Worm (Caenorhabditis elegans) whole organism, late embryonic: ENCODE results near the gene daf-41.
A peak's percentile ranks its signal among the peaks of the same experiment; 100 is the strongest.

Source experiments
- C08G9.2 ChIP-seq: sonication (generic microtip); optimal IDR thresholded peaks from 2 replicates; lab custom pipeline; 2016; ENCODE audit warnings: mild to moderate bottlenecking, missing genetic modification characterization, moderate library complexity, missing compliant biosample characterization
- C38D4.7 ChIP-seq: fragments of 200-800 bp; sonication (Bioruptor generic); optimal IDR thresholded peaks from 2 replicates; lab custom pipeline; 2018; ENCODE audit warnings: mild to moderate bottlenecking, missing genetic modification characterization, moderate library complexity, missing compliant biosample characterization
- F13H6.1 ChIP-seq: sonication (generic microtip); optimal IDR thresholded peaks from 2 replicates; lab custom pipeline; 2016; ENCODE audit warnings: missing genetic modification characterization, missing compliant biosample characterization
- K09A11.1 ChIP-seq: sonication (generic microtip); optimal IDR thresholded peaks from 2 replicates; lab custom pipeline; 2017; ENCODE audit warnings: antibody characterized with exemption, mild to moderate bottlenecking, missing genetic modification characterization, missing compliant biosample characterization; ENCODE audit not compliant: insufficient read depth
- T23F11.4 ChIP-seq: fragments of 200-800 bp; sonication (Bioruptor generic); optimal IDR thresholded peaks from 2 replicates; lab custom pipeline; 2018; ENCODE audit warnings: mild to moderate bottlenecking, missing genetic modification characterization, missing compliant biosample characterization
- Y22D7AL.16 ChIP-seq: sonication (generic microtip); optimal IDR thresholded peaks from 2 replicates; lab custom pipeline; 2016; ENCODE audit warnings: missing genetic modification characterization, missing compliant biosample characterization
- ama-1 ChIP-seq: fragments of 150-350 bp; optimal IDR thresholded peaks from 2 replicates; lab custom pipeline; 2014
- ceh-14 ChIP-seq: sonication (generic microtip); optimal IDR thresholded peaks from 2 replicates; lab custom pipeline; 2016; ENCODE audit warnings: missing genotype, missing genetic modification characterization, missing compliant biosample characterization
- ceh-18 ChIP-seq: sonication (generic microtip); optimal IDR thresholded peaks from 2 replicates; lab custom pipeline; 2016; ENCODE audit warnings: missing genetic modification characterization, missing compliant biosample characterization
- ceh-19 ChIP-seq: fragments of 200-800 bp; sonication (Bioruptor generic); optimal IDR thresholded peaks from 2 replicates; lab custom pipeline; 2018; ENCODE audit warnings: mild to moderate bottlenecking, missing genetic modification characterization, missing compliant biosample characterization
- ceh-2 ChIP-seq: sonication (generic microtip); optimal IDR thresholded peaks from 2 replicates; lab custom pipeline; 2016; ENCODE audit warnings: missing genotype, missing genetic modification characterization, missing compliant biosample characterization
- ceh-24 ChIP-seq: sonication (generic microtip); optimal IDR thresholded peaks from 2 replicates; lab custom pipeline; 2016; ENCODE audit warnings: mild to moderate bottlenecking, missing genetic modification characterization, missing compliant biosample characterization
- ceh-31 ChIP-seq: sonication (generic microtip); optimal IDR thresholded peaks from 2 replicates; lab custom pipeline; 2016; ENCODE audit warnings: missing genetic modification characterization, missing compliant biosample characterization
- ceh-34 ChIP-seq: sonication (generic microtip); optimal IDR thresholded peaks from 2 replicates; lab custom pipeline; 2016; ENCODE audit warnings: mild to moderate bottlenecking, missing genetic modification characterization, missing compliant biosample characterization
- ceh-45 ChIP-seq: fragments of 200-800 bp; sonication (Bioruptor generic); IDR thresholded peaks from 2 replicates; pipeline ENCODE4 v1.3.6; 2022; ENCODE audit warnings: missing genetic modification reagents, missing genetic modification characterization, missing compliant biosample characterization
- ceh-9 ChIP-seq: sonication (generic microtip); optimal IDR thresholded peaks from 2 replicates; lab custom pipeline; 2016; ENCODE audit warnings: mild to moderate bottlenecking, missing genetic modification characterization, inconsistent platforms, missing compliant biosample characterization
- che-1 ChIP-seq: sonication (generic microtip); optimal IDR thresholded peaks from 2 replicates; lab custom pipeline; 2016; ENCODE audit warnings: mild to moderate bottlenecking, missing genetic modification characterization, missing compliant biosample characterization
- dmd-4 ChIP-seq: sonication (generic microtip); optimal IDR thresholded peaks from 2 replicates; lab custom pipeline; 2016; ENCODE audit warnings: borderline replicate concordance, missing genetic modification characterization, missing compliant biosample characterization
- dve-1 ChIP-seq: sonication (generic microtip); optimal IDR thresholded peaks from 2 replicates; lab custom pipeline; 2017; ENCODE audit warnings: antibody characterized with exemption, mild to moderate bottlenecking, missing genetic modification characterization, missing compliant biosample characterization
- ets-4 ChIP-seq: sonication (generic microtip); optimal IDR thresholded peaks from 2 replicates; lab custom pipeline; 2016; ENCODE audit warnings: missing genetic modification characterization, missing compliant biosample characterization
- fax-1 ChIP-seq: sonication (generic microtip); optimal IDR thresholded peaks from 2 replicates; lab custom pipeline; 2016; ENCODE audit warnings: missing genotype, missing genetic modification characterization, missing compliant biosample characterization
- fkh-6 ChIP-seq: sonication (generic microtip); optimal IDR thresholded peaks from 2 replicates; lab custom pipeline; 2016; ENCODE audit warnings: missing genetic modification characterization, missing compliant biosample characterization
- gmeb-2 ChIP-seq: sonication (generic microtip); optimal IDR thresholded peaks from 2 replicates; lab custom pipeline; 2016; ENCODE audit warnings: missing genetic modification characterization, inconsistent platforms, missing compliant biosample characterization
- hlh-15 ChIP-seq: sonication (generic microtip); optimal IDR thresholded peaks from 2 replicates; lab custom pipeline; 2016; ENCODE audit warnings: missing genetic modification characterization, missing compliant biosample characterization
- hlh-30 ChIP-seq: sonication (generic microtip); optimal IDR thresholded peaks from 2 replicates; lab custom pipeline; 2017; ENCODE audit warnings: antibody characterized with exemption, missing genetic modification characterization, missing compliant biosample characterization; ENCODE audit not compliant: insufficient read depth
- hlh-6 ChIP-seq: sonication (generic microtip); optimal IDR thresholded peaks from 2 replicates; lab custom pipeline; 2016; ENCODE audit warnings: missing genotype, missing genetic modification characterization, missing compliant biosample characterization
- hlh-8 ChIP-seq: sonication (generic microtip); optimal IDR thresholded peaks from 2 replicates; lab custom pipeline; 2016; ENCODE audit warnings: missing genotype, missing genetic modification characterization, missing compliant biosample characterization
- lim-6 ChIP-seq: sonication (generic microtip); optimal IDR thresholded peaks from 2 replicates; lab custom pipeline; 2016; ENCODE audit warnings: missing genetic modification characterization, missing compliant biosample characterization
- lin-11 ChIP-seq: fragments of 200-800 bp; sonication (Bioruptor generic); optimal IDR thresholded peaks from 2 replicates; lab custom pipeline; 2018; ENCODE audit warnings: mild to moderate bottlenecking, missing genetic modification characterization, missing compliant biosample characterization
- nfya-1 ChIP-seq: sonication (generic microtip); optimal IDR thresholded peaks from 2 replicates; lab custom pipeline; 2017; ENCODE audit warnings: missing genetic modification characterization, mild to moderate bottlenecking, missing compliant biosample characterization, antibody characterized with exemption, moderate library complexity
- nhr-232 ChIP-seq: sonication (generic microtip); optimal IDR thresholded peaks from 2 replicates; lab custom pipeline; 2016; ENCODE audit warnings: missing genetic modification characterization, missing compliant biosample characterization
- npax-4 ChIP-seq: sonication (generic microtip); optimal IDR thresholded peaks from 2 replicates; lab custom pipeline; 2016; ENCODE audit warnings: missing genetic modification characterization, missing compliant biosample characterization
- pag-3 ChIP-seq: sonication (generic microtip); optimal IDR thresholded peaks from 2 replicates; lab custom pipeline; 2016; ENCODE audit warnings: missing compliant biosample characterization, missing genetic modification characterization, borderline replicate concordance
- pat-9 ChIP-seq: fragments of 200-800 bp; sonication (Bioruptor generic); optimal IDR thresholded peaks from 2 replicates; lab custom pipeline; 2018; ENCODE audit warnings: mild to moderate bottlenecking, missing genetic modification characterization, moderate library complexity, missing compliant biosample characterization
- pha-2 ChIP-seq: sonication (generic microtip); optimal IDR thresholded peaks from 2 replicates; lab custom pipeline; 2017; ENCODE audit warnings: mild to moderate bottlenecking, missing genetic modification characterization, missing compliant biosample characterization
- pqm-1 ChIP-seq: sonication (generic microtip); optimal IDR thresholded peaks from 2 replicates; lab custom pipeline; 2016; ENCODE audit warnings: missing genetic modification characterization, missing compliant biosample characterization
- pros-1 ChIP-seq: fragments of 150-350 bp; optimal IDR thresholded peaks from 2 replicates; lab custom pipeline; 2014; ENCODE audit warnings: missing biosample characterization, missing genetic modification reagents, missing genetic modification characterization
- ref-2 ChIP-seq: sonication (generic microtip); optimal IDR thresholded peaks from 2 replicates; lab custom pipeline; 2016; ENCODE audit warnings: missing genetic modification characterization, missing compliant biosample characterization
- rnt-1 ChIP-seq: sonication (generic microtip); optimal IDR thresholded peaks from 2 replicates; lab custom pipeline; 2016; ENCODE audit warnings: missing genetic modification characterization, missing compliant biosample characterization
- sdc-2 ChIP-seq: sonication (generic microtip); optimal IDR thresholded peaks from 2 replicates; lab custom pipeline; 2016; ENCODE audit warnings: missing genotype, missing genetic modification characterization, missing compliant biosample characterization
- sox-4 ChIP-seq: sonication (generic microtip); optimal IDR thresholded peaks from 2 replicates; lab custom pipeline; 2017; ENCODE audit warnings: mild to moderate bottlenecking, missing genetic modification characterization, inconsistent platforms, missing compliant biosample characterization
- syd-9 ChIP-seq: sonication (generic microtip); optimal IDR thresholded peaks from 2 replicates; lab custom pipeline; 2016; ENCODE audit warnings: mild to moderate bottlenecking, missing genetic modification characterization, moderate library complexity, missing compliant biosample characterization
- tbx-2 ChIP-seq: sonication (generic microtip); optimal IDR thresholded peaks from 2 replicates; lab custom pipeline; 2016; ENCODE audit warnings: missing genetic modification characterization, missing compliant biosample characterization
- tbx-7 ChIP-seq: sonication (generic microtip); optimal IDR thresholded peaks from 2 replicates; lab custom pipeline; 2016; ENCODE audit warnings: missing genotype, missing genetic modification characterization, missing compliant biosample characterization
- ttx-3 ChIP-seq: sonication (generic microtip); optimal IDR thresholded peaks from 2 replicates; lab custom pipeline; 2016; ENCODE audit warnings: missing genetic modification reagents, missing genetic modification characterization, missing compliant biosample characterization
- unc-3 ChIP-seq, 2 experiments: fragments of 200-800 bp in 1 of 2; sonication (Bioruptor generic) in 1 of 2; sonication (generic microtip) in 1 of 2; conservative IDR thresholded peaks in 1 of 2; optimal IDR thresholded peaks in 1 of 2; 2 replicates each; pipeline versions ENCODE4 v1.3.6 to Lab custom; 2016 to 2022; ENCODE audit warnings: missing compliant biosample characterization in 2 of 2, missing genetic modification characterization in 2 of 2, missing genetic modification reagents in 1 of 2
- unc-42 ChIP-seq: sonication (generic microtip); optimal IDR thresholded peaks from 2 replicates; lab custom pipeline; 2016; ENCODE audit warnings: missing genotype, missing genetic modification characterization, missing compliant biosample characterization
- unc-55 ChIP-seq: sonication (generic microtip); optimal IDR thresholded peaks from 2 replicates; lab custom pipeline; 2017; ENCODE audit warnings: missing biosample characterization, missing genetic modification reagents, missing genetic modification characterization
- unc-86 ChIP-seq: sonication (generic microtip); optimal IDR thresholded peaks from 2 replicates; lab custom pipeline; 2016; ENCODE audit warnings: missing genetic modification characterization, missing compliant biosample characterization
- ztf-16 ChIP-seq: sonication (generic microtip); optimal IDR thresholded peaks from 2 replicates; lab custom pipeline; 2017; ENCODE audit warnings: missing genetic modification characterization, missing compliant biosample characterization

Gene daf-41

ce11 chrIII:5308278-5308677 lies 33.7 kb upstream of the daf-41 start, which contains the start of gene mog-3 (continued):
- no peak for TF ChIP-seq ceh-9 (tag; lab: Kevin White, UChicago)
- TF ChIP-seq hlh-30 (tag; lab: Kevin White, UChicago), result peak; percentile 12
- peak; percentile 78 for TF ChIP-seq ref-2
- no peak for TF ChIP-seq T23F11.4 (GFP tag; lab: Kevin White, UChicago)
- no peak for TF ChIP-seq dmd-4 (tag; lab: Kevin White, UChicago)
- no peak for TF ChIP-seq dve-1 (tag; lab: Kevin White, UChicago)
- peak; percentile 30 for TF ChIP-seq ztf-16 (tag; lab: Kevin White, UChicago)
- TF ChIP-seq ets-4, result peak; percentile 100
- TF ChIP-seq hlh-8 (tag; lab: Kevin White, UChicago), result peak; percentile 87
- TF ChIP-seq sox-4 (tag; lab: Kevin White, UChicago), result no peak
- peak; percentile 57 for TF ChIP-seq unc-42
- peak; percentile 23 for TF ChIP-seq ttx-3 (tag; lab: Kevin White, UChicago)
- no peak for TF ChIP-seq ama-1 (lab: Kevin White, UChicago)
- TF ChIP-seq lim-6, result peak; percentile 82

DNA sequence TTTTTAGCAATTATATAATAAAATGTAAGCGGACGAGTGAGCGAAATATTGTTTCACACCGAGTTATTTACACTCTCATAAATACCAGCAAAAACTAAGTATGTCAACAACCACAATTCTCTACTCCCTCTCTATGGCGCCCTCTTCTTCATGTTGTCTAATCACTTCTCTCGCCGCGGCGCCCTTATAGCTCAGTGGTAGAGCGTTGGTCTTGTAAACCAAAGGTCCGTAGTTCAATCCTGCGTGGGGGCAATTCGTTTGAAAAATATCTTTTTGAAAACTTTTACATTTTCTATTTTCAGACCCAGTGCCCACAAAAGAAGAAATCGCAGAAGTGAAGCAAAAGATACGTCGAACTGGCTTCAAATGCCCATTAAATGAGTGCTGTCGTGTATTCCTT lies 31.2 kb upstream of the daf-41 start:
- TF ChIP-seq unc-42 (peak; percentile 18), unc-3 (GFP tag; conservative IDR thresholded peaks at IDR 0.05; lab: Robert Waterston, UW) (peak; percentile 71), unc-3 (tag; optimal IDR thresholded peaks at IDR 0.05; lab: Kevin White, UChicago) (peak; percentile 37), fkh-6 (tag; lab: Kevin White, UChicago) (peak; percentile 64), ceh-19 (peak; percentile 52), C08G9.2 (tag; lab: Kevin White, UChicago) (peak; percentile 59), fax-1 (tag; lab: Kevin White, UChicago) (peak; percentile 69), ceh-18 (peak; percentile 67), nfya-1 (tag; lab: Kevin White, UChicago) (no peak), ceh-24 (tag; lab: Kevin White, UChicago) (peak; percentile 35), gmeb-2 (tag; lab: Kevin White, UChicago) (peak; percentile 66), dmd-4 (tag; lab: Kevin White, UChicago) (no peak), hlh-8 (tag; lab: Kevin White, UChicago) (no peak), pqm-1 (tag; lab: Kevin White, UChicago) (peak; percentile 75), ceh-34 (tag; lab: Kevin White, UChicago) (peak; percentile 15), tbx-2 (peak; percentile 52), C38D4.7 (GFP tag; lab: Kevin White, UChicago) (peak; percentile 59), sdc-2 (tag; lab: Kevin White, UChicago) (peak; percentile 54), unc-86 (tag; lab: Kevin White, UChicago) (peak; percentile 40), ceh-14 (tag; lab: Kevin White, UChicago) (peak; percentile 90), Y22D7AL.16 (tag; lab: Kevin White, UChicago) (peak; percentile 51), che-1 (tag; lab: Kevin White, UChicago) (peak; percentile 73), syd-9 (peak; percentile 46), hlh-15 (peak; percentile 20), ztf-16 (tag; lab: Kevin White, UChicago) (peak; percentile 72), pros-1 (tag; lab: Kevin White, UChicago) (no peak), F13H6.1 (peak; percentile 35), pag-3 (tag; lab: Kevin White, UChicago) (peak; percentile 30), ref-2 (peak; percentile 49), ceh-45 (GFP tag; lab: Robert Waterston, UW) (peak; percentile 85), ceh-31 (tag; lab: Kevin White, UChicago) (peak; percentile 34), rnt-1 (tag; lab: Kevin White, UChicago) (peak; percentile 44), hlh-6 (tag; lab: Kevin White, UChicago) (peak; percentile 54), ceh-2 (tag; lab: Kevin White, UChicago) (peak; percentile 46), nhr-232 (peak; percentile 59), K09A11.1 (tag; lab: Kevin White, UChicago) (no peak), lin-11 (peak; percentile 37), unc-55 (GFP tag; lab: Kevin White, UChicago) (no peak), hlh-30 (tag; lab: Kevin White, UChicago) (no peak), pat-9 (peak; percentile 61), pha-2 (tag; lab: Kevin White, UChicago) (peak; percentile 14), tbx-7 (no peak), npax-4 (tag; lab: Kevin White, UChicago) (peak; percentile 44)
